Worm (Caenorhabditis elegans): ENCODE data around the gene blos-7.
"Not testable (repeated sequence)": the region's sequence is repeated elsewhere in the genome, so short reads cannot be mapped to it uniquely, and the experiment has no call there.

The blos-7 gene

ce11 chrIV:3582806-3583205 is at the start of gene blos-7:
Gene blos-7 (minus strand): TSS chrIV:3582906.
- TF ChIP-seq unc-62 (GFP tag; optimal IDR thresholded peaks at IDR 0.05); sptf-1 (tag; optimal IDR thresholded peaks at IDR 0.05); bed-3 (GFP tag; optimal IDR thresholded peaks at IDR 0.05): not testable (repeated sequence)

DNA sequence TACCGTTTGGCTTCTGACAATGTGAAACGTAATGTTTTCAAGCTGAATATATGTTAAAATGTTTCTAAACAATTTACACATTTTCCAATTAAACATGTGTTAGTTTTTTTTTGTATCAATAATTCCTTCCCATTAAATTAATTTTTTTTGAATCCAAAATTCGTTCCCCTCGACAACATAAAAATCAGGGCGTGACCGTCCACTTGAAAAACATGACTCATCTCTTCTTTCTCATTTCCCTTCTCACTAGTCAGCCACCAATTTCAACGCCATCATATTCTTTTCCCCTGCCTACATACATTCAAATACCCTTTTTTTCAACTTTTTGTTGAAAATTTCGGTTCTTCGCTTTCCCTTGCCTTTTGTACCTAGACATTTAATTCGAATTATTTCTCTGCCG is 49.8 kb upstream of the blos-7 start:
- TF ChIP-seq nhr-237 (tag; optimal IDR thresholded peaks at IDR 0.05) (no peak), sptf-1 (tag; optimal IDR thresholded peaks at IDR 0.05) (no peak), snpc-4 (tag; optimal IDR thresholded peaks at IDR 0.05) (no peak), elt-1 (tag; optimal IDR thresholded peaks at IDR 0.05; ENCODE audit: borderline replicate concordance, insufficient read depth) (no peak), mab-5 (tag; optimal IDR thresholded peaks at IDR 0.05) (no peak), zip-8 (tag; optimal IDR thresholded peaks at IDR 0.05) (no peak)

DNA sequence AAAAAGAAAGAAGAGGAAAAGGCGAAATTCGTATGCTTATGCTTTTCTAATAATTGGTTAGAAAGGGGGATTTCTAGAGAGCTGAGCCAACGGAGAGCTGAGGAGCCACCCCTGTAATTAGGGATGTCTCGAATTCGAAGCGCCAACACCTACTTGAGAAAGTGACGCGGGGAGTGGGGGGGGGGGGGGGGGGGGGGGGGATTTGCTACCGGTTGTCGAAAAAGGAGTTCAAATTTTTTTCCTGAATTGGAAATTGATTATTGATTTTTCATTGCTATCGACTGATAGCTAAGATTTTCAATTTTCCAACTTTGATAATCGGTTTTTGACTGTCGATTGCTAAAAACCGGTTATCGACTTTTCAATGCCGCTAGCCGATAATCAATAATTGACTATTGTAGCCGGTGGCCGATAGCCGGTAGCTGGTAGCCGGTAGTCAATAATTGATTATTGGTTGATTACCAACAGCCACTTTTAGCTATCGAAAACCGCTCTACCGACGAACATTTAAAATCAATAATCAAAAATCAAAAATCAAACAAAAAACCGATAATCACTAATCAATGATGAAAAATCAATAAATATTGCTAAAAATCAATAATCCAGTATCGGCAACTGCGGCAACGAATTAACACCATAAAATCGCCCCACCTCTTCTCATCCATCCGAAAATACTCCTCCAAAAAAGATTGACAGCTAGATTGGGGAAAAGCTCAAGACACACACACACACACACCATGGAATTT is 46.4 kb upstream of the blos-7 start:
- no peak for TF ChIP-seq flh-1 (GFP tag; optimal IDR thresholded peaks at IDR 0.05)

DNA sequence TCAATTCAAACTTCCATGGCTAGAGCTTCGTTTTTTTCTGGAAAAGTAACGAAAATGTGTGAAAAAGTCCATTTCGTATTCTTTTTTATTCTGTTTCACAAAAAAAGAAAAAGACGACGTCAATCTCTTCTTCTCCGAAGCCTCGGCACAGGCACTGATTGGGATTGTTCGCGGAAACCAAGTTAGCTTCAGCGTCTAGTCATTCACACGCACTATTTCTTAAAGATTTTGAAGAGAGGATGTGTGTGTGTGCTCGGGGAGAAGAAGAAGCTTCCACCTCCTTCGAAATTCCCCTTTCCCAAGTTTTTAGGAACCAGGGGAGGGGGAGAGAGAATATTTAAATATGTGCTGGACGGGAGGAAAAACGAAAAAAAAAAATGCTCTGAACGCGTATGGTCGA is 43.7 kb upstream of the blos-7 start:
- TF ChIP-seq zip-8 (tag; optimal IDR thresholded peaks at IDR 0.05) (no peak), ces-1 (GFP tag; optimal IDR thresholded peaks at IDR 0.05) (peak; percentile 93)

- TF ChIP-seq snpc-4 (tag; optimal IDR thresholded peaks at IDR 0.05) (no peak), ceh-83 (GFP tag; optimal IDR thresholded peaks at IDR 0.05) (no peak), pha-4 (tag; optimal IDR thresholded peaks at IDR 0.05) (no peak)
Measured at ce11 chrIV:3624597-3624996, 41.9 kb upstream of the blos-7 start, which contains the start of the genes cha-1 and unc-17. Gene cha-1 (minus strand): TSS chrIV:3624697. Gene unc-17 (minus strand): TSS chrIV:3624699.

DNA sequence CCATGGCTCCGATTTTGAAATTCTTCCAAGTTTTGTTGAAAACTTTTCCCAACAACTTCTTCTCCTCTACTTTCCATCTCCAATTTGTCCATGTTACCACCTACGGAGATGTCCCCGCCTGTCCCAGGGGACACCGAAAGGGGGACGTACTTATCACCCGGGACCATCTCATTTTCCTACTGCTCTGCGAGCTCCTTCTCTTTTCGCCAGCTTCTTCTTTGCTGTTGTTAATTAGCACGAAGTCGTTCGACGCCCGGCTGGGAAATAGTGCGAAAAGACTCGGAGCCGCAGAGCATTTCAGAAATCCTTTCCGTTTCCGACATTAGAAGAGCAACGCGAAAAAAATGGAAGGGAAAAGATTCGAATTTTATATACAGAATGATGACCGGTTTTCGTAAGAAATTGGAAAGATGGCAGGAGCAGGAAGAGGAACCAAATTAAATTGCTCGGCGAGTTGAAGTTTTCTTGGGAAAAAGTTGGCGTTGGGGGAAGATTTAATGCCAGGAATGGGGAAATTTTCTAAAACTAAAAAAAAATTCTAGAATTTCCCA is 39.2 kb upstream of the blos-7 start:
- no peak for TF ChIP-seq ceh-83 (GFP tag; optimal IDR thresholded peaks at IDR 0.05)
- peak; percentile 63 for TF ChIP-seq ces-1 (GFP tag; optimal IDR thresholded peaks at IDR 0.05)

- TF ChIP-seq elt-3 (tag; optimal IDR thresholded peaks at IDR 0.05), result no peak
- TF ChIP-seq pha-4 (tag; optimal IDR thresholded peaks at IDR 0.05), result no peak
- TF ChIP-seq lin-32 (GFP tag; optimal IDR thresholded peaks at IDR 0.05), result no peak
- no peak for TF ChIP-seq nhr-12 (tag; optimal IDR thresholded peaks at IDR 0.05)
- TF ChIP-seq ham-2 (GFP tag; optimal IDR thresholded peaks at IDR 0.05), result no peak
- no peak for TF ChIP-seq M03D4.4 (tag; optimal IDR thresholded peaks at IDR 0.05)
- no peak for TF ChIP-seq zip-8 (tag; optimal IDR thresholded peaks at IDR 0.05)
- no peak for TF ChIP-seq unc-39 (tag; optimal IDR thresholded peaks at IDR 0.05)
- no peak for TF ChIP-seq mls-2 (tag; optimal IDR thresholded peaks at IDR 0.05)
- TF ChIP-seq nhr-28 (tag; optimal IDR thresholded peaks at IDR 0.05), result no peak
- no peak for TF ChIP-seq cnd-1 (tag; optimal IDR thresholded peaks at IDR 0.05)
- no peak for TF ChIP-seq blmp-1 (tag; optimal IDR thresholded peaks at IDR 0.05)
- no peak for TF ChIP-seq lin-13 (tag; optimal IDR thresholded peaks at IDR 0.05)
- TF ChIP-seq unc-120 (tag; optimal IDR thresholded peaks at IDR 0.05; ENCODE audit: poor library complexity, severe bottlenecking), result no peak
- TF ChIP-seq ztf-11 (tag; optimal IDR thresholded peaks at IDR 0.05), result no peak
- no peak for TF ChIP-seq elt-1 (tag; optimal IDR thresholded peaks at IDR 0.05; ENCODE audit: borderline replicate concordance, insufficient read depth)
- TF ChIP-seq unc-62 (GFP tag; optimal IDR thresholded peaks at IDR 0.05), result no peak
Measured at ce11 chrIV:3618719-3619118, 36.0 kb upstream of the blos-7 start.
